Worm (Caenorhabditis elegans): ENCODE results near the gene F22B3.7.

The F22B3.7 gene

ce11 chrIV:11372366-11372997 is 49.1 kb downstream of the F22B3.7 start, which contains the start of gene cbd-1:
TSS of gene cbd-1 (plus strand) at chrIV:11372991.
- TF ChIP-seq nhr-10 (tag; optimal IDR thresholded peaks at IDR 0.05) (no peak), nhr-129 (tag; optimal IDR thresholded peaks at IDR 0.05) (no peak), mbf-1 (tag; optimal IDR thresholded peaks at IDR 0.05) (no peak), nhr-6 (tag; optimal IDR thresholded peaks at IDR 0.05) (no peak), snpc-4 (tag; optimal IDR thresholded peaks at IDR 0.05) (no peak), fos-1 (tag; optimal IDR thresholded peaks at IDR 0.05) (no peak), egl-27 (tag; optimal IDR thresholded peaks at IDR 0.05) (no peak), ama-1 (optimal IDR thresholded peaks at IDR 0.05) (no peak), unc-39 (tag; optimal IDR thresholded peaks at IDR 0.05) (no peak), alr-1 (tag; optimal IDR thresholded peaks at IDR 0.05) (no peak)

ce11 chrIV:11371645-11372044 is 50.0 kb downstream of the F22B3.7 start, which contains the start of gene sec-31:
TSS of gene sec-31 (minus strand) at chrIV:11371792.
- TF ChIP-seq gmeb-1 (tag; optimal IDR thresholded peaks at IDR 0.05) (no peak), nhr-129 (tag; optimal IDR thresholded peaks at IDR 0.05) (peak; percentile 6), snpc-4 (tag; optimal IDR thresholded peaks at IDR 0.05) (no peak), crh-2 (tag; optimal IDR thresholded peaks at IDR 0.05) (peak; percentile 60), ZK546.5 (tag; optimal IDR thresholded peaks at IDR 0.05) (no peak), nhr-77 (tag; optimal IDR thresholded peaks at IDR 0.05) (no peak), mdl-1 (tag; optimal IDR thresholded peaks at IDR 0.05) (no peak), blmp-1 (tag; optimal IDR thresholded peaks at IDR 0.05; ENCODE audit: insufficient read depth) (peak; percentile 75), ztf-4 (tag; optimal IDR thresholded peaks at IDR 0.05) (no peak)

Measured in whole organism, L2 larva.